Worm (Caenorhabditis elegans): Measurements from ENCODE around the gene faah-6.

ce11 chrIII:11612371-11612770 is 37.9 kb upstream of the faah-6 start, which contains the start of the genes Y66A7A.9 and Y66A7A.4:
- TF ChIP-seq F23B12.7 (tag; optimal IDR thresholded peaks at IDR 0.05; ENCODE audit: insufficient read depth) (no peak), attf-5 (GFP tag; optimal IDR thresholded peaks at IDR 0.05) (no peak), lsy-27 (tag; optimal IDR thresholded peaks at IDR 0.05; ENCODE audit: borderline replicate concordance, insufficient read depth) (no peak), efl-1 (GFP tag; optimal IDR thresholded peaks at IDR 0.05) (no peak), pha-4 (tag; optimal IDR thresholded peaks at IDR 0.05) (no peak), let-607 (tag; optimal IDR thresholded peaks at IDR 0.05) (no peak)

Measured in whole organism, young adult.